Worm (Caenorhabditis elegans) whole organism, L4/young adult: ENCODE data around the gene Y41D4B.1.
"Not testable (repeated sequence)": the region's sequence is repeated elsewhere in the genome, so short reads cannot be mapped to it uniquely, and the experiment has no call there.

Experiments
- W03F9.2 ChIP-seq: fragments of 150-350 bp; optimal IDR thresholded peaks from 2 replicates; lab custom pipeline; 2014; ENCODE audit warnings: missing biosample characterization, missing genetic modification characterization
- dao-5 ChIP-seq: sonication (generic microtip); optimal IDR thresholded peaks from 2 replicates; lab custom pipeline; 2016; ENCODE audit warnings: missing genotype, missing genetic modification characterization, moderate library complexity, missing compliant biosample characterization
- him-1 ChIP-seq: sonication (generic microtip); optimal IDR thresholded peaks from 2 replicates; lab custom pipeline; 2016; ENCODE audit warnings: missing genotype, missing genetic modification reagents, missing genetic modification characterization, missing compliant biosample characterization

Gene Y41D4B.1

ce11 chrIV:1672398-1672797, at the start of gene Y41D4B.1:
Gene Y41D4B.1 (plus strand): TSS chrIV:1672698.
- no peak for TF ChIP-seq W03F9.2 (tag; lab: Kevin White, UChicago)
- TF ChIP-seq dao-5 (tag; lab: Kevin White, UChicago) = no peak
- TF ChIP-seq him-1 = no peak

- TF ChIP-seq him-1 = no peak
- no peak for TF ChIP-seq dao-5 (tag; lab: Kevin White, UChicago)
- no peak for TF ChIP-seq W03F9.2 (tag; lab: Kevin White, UChicago)
Measured at ce11 chrIV:1623712-1624111, 48.8 kb upstream of the Y41D4B.1 start, which contains the start of gene nhr-87. Gene nhr-87 (plus strand): TSS chrIV:1624029.

ce11 chrIV:1624447-1624846, 48.1 kb upstream of the Y41D4B.1 start:
- no peak for TF ChIP-seq dao-5 (tag; lab: Kevin White, UChicago)

ce11 chrIV:1626342-1626855, 46.1 kb upstream of the Y41D4B.1 start, which contains the start of gene nhr-146:
Gene nhr-146 (plus strand): TSS chrIV:1626805.
- TF ChIP-seq him-1 (no peak), W03F9.2 (tag; lab: Kevin White, UChicago) (no peak), dao-5 (tag; lab: Kevin White, UChicago) (no peak)

ce11 chrIV:1628281-1628680, 44.2 kb upstream of the Y41D4B.1 start:
- no peak for TF ChIP-seq dao-5 (tag; lab: Kevin White, UChicago)
- TF ChIP-seq him-1 = no peak
- no peak for TF ChIP-seq W03F9.2 (tag; lab: Kevin White, UChicago)

ce11 chrIV:1628730-1629129, 43.8 kb upstream of the Y41D4B.1 start:
- TF ChIP-seq him-1 = no peak
- TF ChIP-seq W03F9.2 (tag; lab: Kevin White, UChicago) = no peak
- no peak for TF ChIP-seq dao-5 (tag; lab: Kevin White, UChicago)

- no peak for TF ChIP-seq W03F9.2 (tag; lab: Kevin White, UChicago)
- TF ChIP-seq dao-5 (tag; lab: Kevin White, UChicago) = no peak
- TF ChIP-seq him-1 = no peak
Measured at ce11 chrIV:1631651-1632050, 40.8 kb upstream of the Y41D4B.1 start, which contains the start of gene cpg-24. Gene cpg-24 (plus strand): TSS chrIV:1631951.

ce11 chrIV:1632593-1632992, 39.9 kb upstream of the Y41D4B.1 start:
- TF ChIP-seq dao-5 (tag; lab: Kevin White, UChicago) (no peak), him-1 (no peak), W03F9.2 (tag; lab: Kevin White, UChicago) (no peak)

ce11 chrIV:1633445-1633844, 39.1 kb upstream of the Y41D4B.1 start, which contains the start of gene Y41D4B.6:
Gene Y41D4B.6 (plus strand): TSS chrIV:1633745.
- TF ChIP-seq him-1 (no peak), dao-5 (tag; lab: Kevin White, UChicago) (no peak), W03F9.2 (tag; lab: Kevin White, UChicago) (no peak)

ce11 chrIV:1637333-1637732, 35.2 kb upstream of the Y41D4B.1 start:
- TF ChIP-seq W03F9.2 (tag; lab: Kevin White, UChicago) = no peak
- TF ChIP-seq dao-5 (tag; lab: Kevin White, UChicago) = no peak
- TF ChIP-seq him-1 = no peak

ce11 chrIV:1645198-1645597, 27.3 kb upstream of the Y41D4B.1 start, which contains the start of gene nhr-274:
Gene nhr-274 (minus strand): TSS chrIV:1645298.
- TF ChIP-seq W03F9.2 (tag; lab: Kevin White, UChicago); him-1; dao-5 (tag; lab: Kevin White, UChicago): not testable (repeated sequence)

ce11 chrIV:1649349-1649748, 23.1 kb upstream of the Y41D4B.1 start:
- TF ChIP-seq W03F9.2 (tag; lab: Kevin White, UChicago) (no peak), him-1 (no peak), dao-5 (tag; lab: Kevin White, UChicago) (no peak)

- TF ChIP-seq W03F9.2 (tag; lab: Kevin White, UChicago) = no peak
- no peak for TF ChIP-seq dao-5 (tag; lab: Kevin White, UChicago)
- TF ChIP-seq him-1 = no peak
Measured at ce11 chrIV:1649794-1650193, 22.7 kb upstream of the Y41D4B.1 start.

- no peak for TF ChIP-seq dao-5 (tag; lab: Kevin White, UChicago)
- no peak for TF ChIP-seq him-1
- TF ChIP-seq W03F9.2 (tag; lab: Kevin White, UChicago) = no peak
Measured at ce11 chrIV:1655312-1655711, 17.2 kb upstream of the Y41D4B.1 start.

- TF ChIP-seq W03F9.2 (tag; lab: Kevin White, UChicago) (no peak), him-1 (no peak), dao-5 (tag; lab: Kevin White, UChicago) (no peak)
Measured at ce11 chrIV:1657069-1657468, 15.4 kb upstream of the Y41D4B.1 start.
